Fruit fly (Drosophila melanogaster): ENCODE results near the gene CG46339.

CG46339 gene

DNA sequence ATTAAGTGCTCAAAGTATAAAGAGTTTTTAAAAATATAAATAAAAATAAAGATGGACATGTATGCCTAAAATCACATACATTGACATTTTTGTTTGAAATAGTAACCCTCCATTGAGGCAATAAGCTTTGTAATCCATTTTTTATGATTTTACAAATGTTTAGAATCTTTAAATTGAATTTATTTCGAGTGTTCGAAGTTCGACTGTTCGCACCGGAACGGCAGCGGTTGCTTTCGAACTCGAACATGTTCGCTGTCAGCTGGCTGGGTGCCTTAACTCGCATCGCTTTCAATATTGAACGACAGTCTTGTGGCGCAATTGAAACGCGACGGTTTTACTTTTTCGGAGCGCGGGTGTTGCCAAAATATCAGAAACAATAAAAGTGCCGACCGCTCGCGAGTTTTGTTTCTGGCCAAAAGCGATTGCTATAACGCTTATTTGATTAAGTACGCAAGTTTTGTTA is at the start of gene CG46339 (continued):
- TF ChIP-seq nmo (GFP tag; optimal IDR thresholded peaks at IDR 0.05) (no peak), salm (tag; optimal IDR thresholded peaks at IDR 0.05) (no peak), CG34224 (GFP tag; IDR thresholded peaks at IDR 0.05; ENCODE audit: partially characterized antibody) (peak; percentile 25), emc (GFP tag; optimal IDR thresholded peaks at IDR 0.05) (no peak), eyg (GFP tag; optimal IDR thresholded peaks at IDR 0.05) (peak; percentile 19), Bdp1 (GFP tag; optimal IDR thresholded peaks at IDR 0.05) (no peak), lmd (GFP tag; IDR thresholded peaks at IDR 0.05) (peak; percentile 36), Adf1 (GFP tag; IDR thresholded peaks at IDR 0.05) (peak; percentile 63; the same call in 1 of the 2 replicates), CG6854 (GFP tag; optimal IDR thresholded peaks at IDR 0.05) (peak; percentile 87), Ptx1 (GFP tag; IDR thresholded peaks at IDR 0.05) (peak; percentile 56), CG14710 (tag; optimal IDR thresholded peaks at IDR 0.05) (peak; percentile 39), CG18764 (GFP tag; optimal IDR thresholded peaks at IDR 0.05) (peak; percentile 31), ci (GFP tag; IDR thresholded peaks at IDR 0.05) (peak; percentile 91), CG10654 (GFP tag; optimal IDR thresholded peaks at IDR 0.05) (peak; percentile 14), D19A (tag; optimal IDR thresholded peaks at IDR 0.05) (peak; percentile 30), CG3726 (GFP tag; IDR thresholded peaks at IDR 0.05) (no peak), Pdp1 (GFP tag; optimal IDR thresholded peaks at IDR 0.05) (peak in 1 of 2 experiments; percentile 56), CG12219 (GFP tag; optimal IDR thresholded peaks at IDR 0.05) (peak; percentile 67), fu2 (GFP tag; optimal IDR thresholded peaks at IDR 0.05) (no peak), CG15011 (GFP tag; optimal IDR thresholded peaks at IDR 0.05) (peak; percentile 54), Dek (tag; optimal IDR thresholded peaks at IDR 0.05) (peak; percentile 36), PHDP (tag; optimal IDR thresholded peaks at IDR 0.05) (peak; percentile 59), Max (GFP tag; optimal IDR thresholded peaks at IDR 0.05) (peak; percentile 52), H15 (GFP tag; IDR thresholded peaks at IDR 0.05) (no peak), da (GFP tag; optimal IDR thresholded peaks at IDR 0.05) (peak; percentile 15), sc (optimal IDR thresholded peaks at IDR 0.05) (no peak), sc (GFP tag; optimal IDR thresholded peaks at IDR 0.05) (no peak), CG17359 (tag; optimal IDR thresholded peaks at IDR 0.05) (peak; percentile 64), CG12744 (GFP tag; optimal IDR thresholded peaks at IDR 0.05) (no peak), jing (GFP tag; optimal IDR thresholded peaks at IDR 0.05) (no peak), croc (GFP tag; conservative IDR thresholded peaks at IDR 0.05) (no peak), CG9727 (GFP tag; optimal IDR thresholded peaks at IDR 0.05) (peak; percentile 20), bsh (GFP tag; optimal IDR thresholded peaks at IDR 0.05) (peak in 1 of 2 experiments; percentile 43), luna (GFP tag; optimal IDR thresholded peaks at IDR 0.05) (no peak), hbn (GFP tag; IDR thresholded peaks at IDR 0.05; ENCODE audit: partially characterized antibody) (no peak), fd3F (GFP tag; optimal IDR thresholded peaks at IDR 0.05) (no peak), Deaf1 (tag; optimal IDR thresholded peaks at IDR 0.05) (peak; percentile 73), mld (GFP tag; IDR thresholded peaks at IDR 0.05; ENCODE audit: partially characterized antibody) (no peak), MTF-1 (GFP tag; optimal IDR thresholded peaks at IDR 0.05; ENCODE audit: borderline replicate concordance) (peak; percentile 72), h (optimal IDR thresholded peaks at IDR 0.05) (no peak), CG6272 (GFP tag; IDR thresholded peaks at IDR 0.05) (no peak), CG1529 (GFP tag; optimal IDR thresholded peaks at IDR 0.05) (no peak), CG9609 (GFP tag; optimal IDR thresholded peaks at IDR 0.05) (no peak), NfI (GFP tag; optimal IDR thresholded peaks at IDR 0.05) (peak; percentile 19), CG10431 (GFP tag; optimal IDR thresholded peaks at IDR 0.05) (peak; percentile 55), CG4424 (GFP tag; optimal IDR thresholded peaks at IDR 0.05) (peak; percentile 45), CG11504 (tag; optimal IDR thresholded peaks at IDR 0.05) (peak; percentile 63), maf-S (GFP tag; optimal IDR thresholded peaks at IDR 0.05) (no peak), CG13287 (GFP tag; IDR thresholded peaks at IDR 0.05; ENCODE audit: partially characterized antibody) (peak; percentile 56), fd96Cb (tag; optimal IDR thresholded peaks at IDR 0.05) (peak; percentile 57), disco-r (GFP tag; optimal IDR thresholded peaks at IDR 0.05) (no peak)
